Fruit fly (Drosophila melanogaster) whole organism, wandering third instar larva: ENCODE measurements around the gene SCAR.

Source experiments
- Abd-B ChIP-seq: fragments of >200 bp; optimal IDR thresholded peaks from 2 replicates; lab custom pipeline; 2017; ENCODE audit warnings: missing biosample characterization, missing genetic modification characterization
- CG32264 ChIP-seq: fragments of 200-800 bp; sonication (Bioruptor generic); optimal IDR thresholded peaks from 2 replicates; lab custom pipeline; 2016; ENCODE audit warnings: missing biosample characterization, missing genetic modification characterization
- Dif ChIP-seq: fragments of 200-275, 200-300 bp; sonication (Bioruptor generic); optimal IDR thresholded peaks from 2 replicates; lab custom pipeline; 2018; ENCODE audit warnings: missing biosample characterization, missing genetic modification characterization; ENCODE audit not compliant: partially characterized antibody
- Hr78 ChIP-seq: fragments of >200 bp; optimal IDR thresholded peaks from 2 replicates; lab custom pipeline; 2017; ENCODE audit warnings: missing biosample characterization, missing genetic modification characterization
- Myc ChIP-seq: fragments of >200 bp; optimal IDR thresholded peaks from 2 replicates; lab custom pipeline; 2017
- N ChIP-seq: fragments of >200 bp; optimal IDR thresholded peaks from 2 replicates; lab custom pipeline; 2018; ENCODE audit warnings: missing biosample characterization, missing external identifiers, missing genetic modification characterization
- br ChIP-seq: fragments of 200-800 bp; sonication (Bioruptor generic); optimal IDR thresholded peaks from 2 replicates; lab custom pipeline; 2016; ENCODE audit warnings: missing biosample characterization, missing genetic modification characterization
- foxo ChIP-seq, 2 experiments: fragments of 200-800 bp; sonication (Bioruptor generic); optimal IDR thresholded peaks; 2 replicates in 1 of 2; 3 replicates in 1 of 2; lab custom pipeline; 2016 to 2017; ENCODE audit warnings: missing biosample characterization in 2 of 2, missing genetic modification characterization in 2 of 2
- fru ChIP-seq: fragments of 200-800 bp; sonication (Bioruptor generic); optimal IDR thresholded peaks from 3 replicates; lab custom pipeline; 2016; ENCODE audit warnings: missing biosample characterization, mild to moderate bottlenecking, missing genetic modification characterization
- lola ChIP-seq: fragments of >200 bp; optimal IDR thresholded peaks from 2 replicates; lab custom pipeline; 2017; ENCODE audit warnings: missing biosample characterization, missing genetic modification characterization
- psq ChIP-seq: fragments of 200-800 bp; sonication (Bioruptor generic); optimal IDR thresholded peaks from 3 replicates; lab custom pipeline; 2017; ENCODE audit warnings: missing biosample characterization, mild to moderate bottlenecking, missing genetic modification characterization, moderate library complexity
- rgr ChIP-seq: fragments of 200-800 bp; sonication (Bioruptor generic); optimal IDR thresholded peaks from 3 replicates; lab custom pipeline; 2016; ENCODE audit warnings: missing biosample characterization, mild to moderate bottlenecking, missing genetic modification characterization

DNA sequence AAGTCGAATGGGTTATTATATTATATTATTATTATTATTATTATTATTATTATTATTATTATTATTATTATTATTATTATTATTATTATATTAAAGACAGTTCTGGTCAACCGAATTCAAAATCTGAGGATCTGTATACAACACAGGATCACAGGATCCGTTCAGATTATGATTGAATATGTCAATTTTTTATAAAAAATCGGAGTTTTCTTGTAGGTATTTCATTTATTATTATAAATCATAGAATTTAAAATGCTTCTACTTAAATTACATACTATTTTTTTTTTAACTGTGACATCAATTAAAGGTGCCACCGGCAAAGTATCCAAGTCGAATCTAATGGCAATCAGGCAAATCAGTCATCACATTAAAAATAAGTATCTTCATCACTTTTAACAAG, 40.1 kb downstream of the SCAR start, which contains the start of gene CG14913:
- no peak for TF ChIP-seq foxo (GFP tag; optimal IDR thresholded peaks at IDR 0.05; lab: Kevin White, UChicago)
- TF ChIP-seq Hr78 (GFP tag; lab: Kevin White, UChicago): no peak
- TF ChIP-seq Abd-B (GFP tag; lab: Kevin White, UChicago): no peak
- TF ChIP-seq CG32264 (GFP tag; lab: Kevin White, UChicago): no peak
- no peak for TF ChIP-seq N
- no peak for TF ChIP-seq psq (GFP tag; lab: Kevin White, UChicago)
- TF ChIP-seq Myc (lab: Kevin White, UChicago): no peak
- no peak for TF ChIP-seq Dif (GFP tag; lab: Kevin White, UChicago)
- no peak for TF ChIP-seq fru
- TF ChIP-seq lola: no peak
- TF ChIP-seq rgr (GFP tag; lab: Kevin White, UChicago): no peak
- TF ChIP-seq br (GFP tag; lab: Kevin White, UChicago): no peak
